Fruit fly (Drosophila melanogaster): ENCODE results near the gene Acp95EF.

Acp95EF gene

DNA sequence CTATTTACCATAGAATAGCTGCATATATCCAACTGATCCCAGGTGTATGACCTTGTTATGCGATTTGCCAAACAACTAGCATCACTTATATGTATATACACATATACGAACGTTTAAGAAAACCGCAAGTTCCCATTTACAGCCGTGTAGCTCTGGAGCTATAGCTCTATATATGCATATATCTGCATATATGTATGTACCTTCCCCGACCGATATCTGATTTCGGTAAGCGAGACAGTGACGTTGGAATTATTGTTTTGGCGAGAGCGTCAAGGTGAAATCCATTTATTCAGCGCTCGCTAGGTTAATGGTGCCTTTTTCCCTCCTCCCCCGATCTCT, 31.2 kb downstream of the Acp95EF start (continued):
- TF ChIP-seq Fer2 (tag; optimal IDR thresholded peaks at IDR 0.05) (no peak), gfzf (GFP tag; optimal IDR thresholded peaks at IDR 0.05) (no peak), dpn (GFP tag; optimal IDR thresholded peaks at IDR 0.05) (no peak), CG7556 (GFP tag; optimal IDR thresholded peaks at IDR 0.05) (peak; percentile 59), zen2 (GFP tag; IDR thresholded peaks at IDR 0.05; ENCODE audit: partially characterized antibody) (no peak), jing (GFP tag; optimal IDR thresholded peaks at IDR 0.05) (no peak), h (optimal IDR thresholded peaks at IDR 0.05) (no peak), PHDP (tag; optimal IDR thresholded peaks at IDR 0.05) (no peak), CG12236 (GFP tag; optimal IDR thresholded peaks at IDR 0.05) (no peak), CG7786 (GFP tag; optimal IDR thresholded peaks at IDR 0.05) (no peak), ind (GFP tag; optimal IDR thresholded peaks at IDR 0.05) (no peak), Vsx1 (GFP tag; optimal IDR thresholded peaks at IDR 0.05) (no peak), Ravus (GFP tag; IDR thresholded peaks at IDR 0.05) (no peak), CG4360 (GFP tag; IDR thresholded peaks at IDR 0.05) (0 out of 2 replicates have a peak, but pooled peaks have one; percentile 39), row (GFP tag; IDR thresholded peaks at IDR 0.05) (no peak), p53 (GFP tag; optimal IDR thresholded peaks at IDR 0.05) (no peak), CG10274 (GFP tag; optimal IDR thresholded peaks at IDR 0.05) (no peak), klu (GFP tag; IDR thresholded peaks at IDR 0.05) (no peak), dmrt11E (tag; optimal IDR thresholded peaks at IDR 0.05) (no peak), CG14965 (GFP tag; optimal IDR thresholded peaks at IDR 0.05; ENCODE audit: borderline replicate concordance) (peak; percentile 30), CG9609 (GFP tag; optimal IDR thresholded peaks at IDR 0.05) (peak; percentile 88), ttk (GFP tag; IDR thresholded peaks at IDR 0.05) (no peak), az2 (GFP tag; optimal IDR thresholded peaks at IDR 0.05) (no peak), pb (GFP tag; optimal IDR thresholded peaks at IDR 0.05) (no peak), Opbp (GFP tag; IDR thresholded peaks at IDR 0.05; ENCODE audit: partially characterized antibody) (no peak), pros (GFP tag; optimal IDR thresholded peaks at IDR 0.05) (no peak), CG9797 (GFP tag; optimal IDR thresholded peaks at IDR 0.05) (no peak), CG1603 (tag; optimal IDR thresholded peaks at IDR 0.05) (no peak), Tbp (GFP tag; optimal IDR thresholded peaks at IDR 0.05) (no peak), Drgx (GFP tag; IDR thresholded peaks at IDR 0.05) (no peak), CG3065 (GFP tag; optimal IDR thresholded peaks at IDR 0.05) (no peak), CG14860 (GFP tag; IDR thresholded peaks at IDR 0.05; ENCODE audit: partially characterized antibody) (no peak), CG12104 (GFP tag; optimal IDR thresholded peaks at IDR 0.05) (no peak), CG3726 (GFP tag; IDR thresholded peaks at IDR 0.05) (peak; percentile 1; the same call in 1 of the 3 replicates), C15 (GFP tag; IDR thresholded peaks at IDR 0.05) (no peak; the same call in 1 of the 3 replicates), CG4730 (GFP tag; IDR thresholded peaks at IDR 0.05) (no peak), Dll (GFP tag; IDR thresholded peaks at IDR 0.05; ENCODE audit: partially characterized antibody) (no peak), Abd-B (GFP tag; optimal IDR thresholded peaks at IDR 0.05) (no peak), bowl (GFP tag; IDR thresholded peaks at IDR 0.05) (no peak), CkIIα-i1 (GFP tag; IDR thresholded peaks at IDR 0.05) (no peak), nau (GFP tag; optimal IDR thresholded peaks at IDR 0.05) (no peak), Eip74EF (GFP tag; optimal IDR thresholded peaks at IDR 0.05) (no peak), CG14710 (tag; optimal IDR thresholded peaks at IDR 0.05) (no peak), ash1 (GFP tag; optimal IDR thresholded peaks at IDR 0.05) (no peak), CG32767 (GFP tag; IDR thresholded peaks at IDR 0.05) (no peak), Optix (GFP tag; IDR thresholded peaks at IDR 0.05) (no peak), CG16863 (GFP tag; optimal IDR thresholded peaks at IDR 0.05) (no peak), CG42726 (GFP tag; IDR thresholded peaks at IDR 0.05; ENCODE audit: partially characterized antibody) (no peak), CG7928 (GFP tag; optimal IDR thresholded peaks at IDR 0.05) (no peak), ken (GFP tag; IDR thresholded peaks at IDR 0.05) (no peak), B-H1 (GFP tag; IDR thresholded peaks at IDR 0.05) (no peak), CG3847 (GFP tag; IDR thresholded peaks at IDR 0.05) (no peak)

Data from whole organism, embryonic.